Fruit fly (Drosophila melanogaster) whole organism, wandering third instar larva: ENCODE measurements around the gene CG5167.

Experiments used
- Abd-B ChIP-seq: fragments of >200 bp; optimal IDR thresholded peaks from 2 replicates; lab custom pipeline; 2017; ENCODE audit warnings: missing biosample characterization, missing genetic modification characterization
- CG32264 ChIP-seq: fragments of 200-800 bp; sonication (Bioruptor generic); optimal IDR thresholded peaks from 2 replicates; lab custom pipeline; 2016; ENCODE audit warnings: missing biosample characterization, missing genetic modification characterization
- Dfd ChIP-seq: fragments of >200 bp; optimal IDR thresholded peaks from 2 replicates; lab custom pipeline; 2017; ENCODE audit warnings: missing biosample characterization, missing genetic modification characterization
- GATAd ChIP-seq: sonication (Bioruptor generic); optimal IDR thresholded peaks from 2 replicates; lab custom pipeline; 2016; ENCODE audit warnings: missing biosample characterization, missing genetic modification characterization
- Hr78 ChIP-seq: fragments of >200 bp; optimal IDR thresholded peaks from 2 replicates; lab custom pipeline; 2017; ENCODE audit warnings: missing biosample characterization, missing genetic modification characterization
- Hr83 ChIP-seq: fragments of 200-300 bp; sonication (Bioruptor generic); optimal IDR thresholded peaks from 2 replicates; lab custom pipeline; 2016; ENCODE audit warnings: missing biosample characterization, mild to moderate bottlenecking, missing genetic modification characterization, moderate library complexity; ENCODE audit not compliant: poor library complexity, severe bottlenecking
- Jra ChIP-seq: sonication (Bioruptor generic); optimal IDR thresholded peaks from 2 replicates; lab custom pipeline; 2016; ENCODE audit warnings: missing biosample characterization, missing genetic modification characterization
- br ChIP-seq: fragments of 200-800 bp; sonication (Bioruptor generic); optimal IDR thresholded peaks from 2 replicates; lab custom pipeline; 2016; ENCODE audit warnings: missing biosample characterization, missing genetic modification characterization
- dsf ChIP-seq: sonication (Bioruptor generic); optimal IDR thresholded peaks from 2 replicates; lab custom pipeline; 2016; ENCODE audit warnings: missing biosample characterization, missing genetic modification characterization, borderline replicate concordance
- h ChIP-seq: fragments of 200-800 bp; sonication (Bioruptor generic); optimal IDR thresholded peaks from 3 replicates; lab custom pipeline; 2016; ENCODE audit warnings: missing biosample characterization, mild to moderate bottlenecking, missing genetic modification characterization
- psq ChIP-seq: fragments of 200-800 bp; sonication (Bioruptor generic); optimal IDR thresholded peaks from 3 replicates; lab custom pipeline; 2017; ENCODE audit warnings: missing biosample characterization, mild to moderate bottlenecking, missing genetic modification characterization, moderate library complexity
- rgr ChIP-seq: fragments of 200-800 bp; sonication (Bioruptor generic); optimal IDR thresholded peaks from 3 replicates; lab custom pipeline; 2016; ENCODE audit warnings: missing biosample characterization, mild to moderate bottlenecking, missing genetic modification characterization
- sv ChIP-seq: fragments of 200-800 bp; sonication (Bioruptor generic); optimal IDR thresholded peaks from 3 replicates; lab custom pipeline; 2016; ENCODE audit warnings: missing biosample characterization, missing genetic modification characterization
- woc ChIP-seq: sonication (Bioruptor generic); optimal IDR thresholded peaks from 2 replicates; lab custom pipeline; 2016; ENCODE audit warnings: missing biosample characterization, mild to moderate bottlenecking, missing genetic modification characterization

dm6 chr3R:12365264-12365840 is 41.0 kb upstream of the CG5167 start, which contains the start of gene GstD10:
- TF ChIP-seq psq (no peak), h (GFP tag; lab: Kevin White, UChicago) (no peak), br (GFP tag; lab: Kevin White, UChicago) (no peak), GATAd (GFP tag; lab: Kevin White, UChicago) (no peak), Dfd (no peak), Abd-B (no peak), Jra (GFP tag; lab: Kevin White, UChicago) (no peak), CG32264 (GFP tag; lab: Kevin White, UChicago) (no peak), Hr83 (GFP tag; lab: Kevin White, UChicago) (no peak), sv (GFP tag; lab: Kevin White, UChicago) (no peak), dsf (GFP tag; lab: Kevin White, UChicago) (no peak), Hr78 (GFP tag; lab: Kevin White, UChicago) (no peak), woc (GFP tag; lab: Kevin White, UChicago) (no peak), rgr (no peak)
